Worm (Caenorhabditis elegans) whole organism, young adult: ENCODE measurements around the gene ehbp-1.

Experiments used
- B0035.1 ChIP-seq: sonication (generic microtip); optimal IDR thresholded peaks from 2 replicates; lab custom pipeline; 2016; ENCODE audit warnings: missing genetic modification characterization, mild to moderate bottlenecking, missing compliant biosample characterization, missing genotype, missing genetic modification reagents
- C06A6.2 ChIP-seq: fragments of 200-800 bp; sonication (Bioruptor generic); conservative IDR thresholded peaks from 2 replicates; pipeline ENCODE4 v1.3.6; 2022; ENCODE audit warnings: missing genetic modification characterization, missing compliant biosample characterization
- F22D6.2 ChIP-seq: sonication (generic microtip); optimal IDR thresholded peaks from 2 replicates; lab custom pipeline; 2016; ENCODE audit warnings: mild to moderate bottlenecking, missing genetic modification characterization, missing compliant biosample characterization
- F23B12.7 ChIP-seq: sonication (generic microtip); optimal IDR thresholded peaks from 2 replicates; lab custom pipeline; 2017; ENCODE audit warnings: missing genetic modification characterization, mild to moderate bottlenecking, missing compliant biosample characterization, antibody characterized with exemption, moderate library complexity; ENCODE audit not compliant: insufficient read depth
- F33H1.4 ChIP-seq: fragments of 200-800 bp; sonication (Bioruptor generic); IDR thresholded peaks from 2 replicates; pipeline ENCODE4 v1.3.6; 2022; ENCODE audit warnings: missing genetic modification reagents, missing genetic modification characterization, missing compliant biosample characterization
- F37B4.10 ChIP-seq: fragments of 200-800 bp; sonication (Bioruptor generic); IDR thresholded peaks from 2 replicates; pipeline ENCODE4 v1.3.6; 2022; ENCODE audit warnings: missing genetic modification characterization, missing compliant biosample characterization
- F39B2.1 ChIP-seq: fragments of 200-800 bp; sonication (Bioruptor generic); IDR thresholded peaks from 2 replicates; pipeline ENCODE4 v1.3.6; 2022; ENCODE audit warnings: missing genetic modification reagents, missing genetic modification characterization, missing compliant biosample characterization
- K12H6.12 ChIP-seq: fragments of 200-800 bp; sonication (Bioruptor generic); optimal IDR thresholded peaks from 2 replicates; lab custom pipeline; 2018; ENCODE audit warnings: mild to moderate bottlenecking, missing genetic modification characterization, missing compliant biosample characterization
- T26A5.8 ChIP-seq: sonication (generic microtip); optimal IDR thresholded peaks from 2 replicates; lab custom pipeline; 2016; ENCODE audit warnings: missing genetic modification characterization, missing compliant biosample characterization
- Y53F4B.3 ChIP-seq: fragments of 200-800 bp; sonication (Bioruptor generic); IDR thresholded peaks from 2 replicates; pipeline ENCODE4 v1.3.6; 2022; ENCODE audit warnings: missing genetic modification reagents, missing genetic modification characterization, missing compliant biosample characterization
- Y56A3A.18 ChIP-seq: fragments of 200-800 bp; sonication (Bioruptor generic); IDR thresholded peaks from 2 replicates; pipeline ENCODE4 v1.3.6; 2022; ENCODE audit warnings: missing genetic modification reagents, missing genetic modification characterization, missing compliant biosample characterization
- Y67H2A.10 ChIP-seq: fragments of 200-800 bp; sonication (Bioruptor generic); conservative IDR thresholded peaks from 2 replicates; pipeline ENCODE4 v1.3.6; 2022; ENCODE audit warnings: missing genetic modification reagents, missing genetic modification characterization, missing compliant biosample characterization
- Y95B8A.8 ChIP-seq: fragments of 200-800 bp; sonication (Bioruptor generic); IDR thresholded peaks from 2 replicates; pipeline ENCODE4 v1.3.6; 2022; ENCODE audit warnings: missing genetic modification reagents, missing genetic modification characterization, missing compliant biosample characterization
- attf-3 ChIP-seq: fragments of 200-800 bp; sonication (Bioruptor generic); conservative IDR thresholded peaks from 2 replicates; pipeline ENCODE4 v1.3.6; 2022; ENCODE audit warnings: missing genetic modification reagents, missing genetic modification characterization, missing compliant biosample characterization
- bed-1 ChIP-seq: fragments of 200-800 bp; sonication (Bioruptor generic); IDR thresholded peaks from 2 replicates; pipeline ENCODE4 v1.3.6; 2022; ENCODE audit warnings: missing genetic modification reagents, missing genetic modification characterization, missing compliant biosample characterization
- cebp-2 ChIP-seq: fragments of 200-800 bp; sonication (Bioruptor generic); IDR thresholded peaks from 2 replicates; pipeline ENCODE4 v1.3.6; 2022; ENCODE audit warnings: missing genetic modification characterization, missing compliant biosample characterization
- ceh-100 ChIP-seq: fragments of 200-800 bp; sonication (Bioruptor generic); IDR thresholded peaks from 2 replicates; pipeline ENCODE4 v1.3.6; 2022; ENCODE audit warnings: missing genetic modification reagents, missing genetic modification characterization, missing compliant biosample characterization
- ceh-27 ChIP-seq: fragments of 200-800 bp; sonication (Bioruptor generic); optimal IDR thresholded peaks from 2 replicates; lab custom pipeline; 2018; ENCODE audit warnings: mild to moderate bottlenecking, missing genetic modification characterization, moderate library complexity, missing compliant biosample characterization
- ceh-58 ChIP-seq: fragments of 200-800 bp; sonication (Bioruptor generic); IDR thresholded peaks from 2 replicates; pipeline ENCODE4 v1.3.6; 2022; ENCODE audit warnings: missing genetic modification characterization, missing compliant biosample characterization
- ceh-79 ChIP-seq: sonication (generic microtip); optimal IDR thresholded peaks from 2 replicates; lab custom pipeline; 2017; ENCODE audit warnings: mild to moderate bottlenecking, missing genetic modification characterization, missing compliant biosample characterization
- die-1 ChIP-seq: sonication (generic microtip); optimal IDR thresholded peaks from 2 replicates; lab custom pipeline; 2016; ENCODE audit warnings: missing genotype, mild to moderate bottlenecking, missing genetic modification characterization, missing compliant biosample characterization
- dpff-1 ChIP-seq: sonication (generic microtip); optimal IDR thresholded peaks from 2 replicates; lab custom pipeline; 2017; ENCODE audit warnings: mild to moderate bottlenecking, missing genetic modification characterization, missing compliant biosample characterization
- ekl-4 ChIP-seq: fragments of 200-800 bp; sonication (Bioruptor generic); IDR thresholded peaks from 2 replicates; pipeline ENCODE4 v1.3.6; 2022; ENCODE audit warnings: missing genetic modification reagents, missing genetic modification characterization, missing compliant biosample characterization
- hlh-12 ChIP-seq: sonication (generic microtip); optimal IDR thresholded peaks from 2 replicates; lab custom pipeline; 2016; ENCODE audit warnings: missing genetic modification characterization, missing compliant biosample characterization
- hlh-26 ChIP-seq: fragments of 200-800 bp; sonication (Bioruptor generic); conservative IDR thresholded peaks from 2 replicates; pipeline ENCODE4 v1.3.6; 2022; ENCODE audit warnings: missing genetic modification reagents, missing genetic modification characterization, missing compliant biosample characterization
- hmg-20 ChIP-seq: fragments of 200-800 bp; sonication (Bioruptor generic); IDR thresholded peaks from 2 replicates; pipeline ENCODE4 v1.3.6; 2022; ENCODE audit warnings: missing genetic modification reagents, missing genetic modification characterization, missing compliant biosample characterization
- let-526 ChIP-seq: fragments of 200-800 bp; sonication (Bioruptor generic); IDR thresholded peaks from 2 replicates; pipeline ENCODE4 v1.3.6; 2022; ENCODE audit warnings: missing genetic modification reagents, missing genetic modification characterization, missing compliant biosample characterization
- lin-26 ChIP-seq: fragments of 200-800 bp; sonication (Bioruptor generic); IDR thresholded peaks from 2 replicates; pipeline ENCODE4 v1.3.6; 2022; ENCODE audit warnings: missing genetic modification reagents, missing genetic modification characterization, missing compliant biosample characterization
- lin-40 ChIP-seq: sonication (generic microtip); optimal IDR thresholded peaks from 2 replicates; lab custom pipeline; 2016; ENCODE audit warnings: missing genetic modification characterization, mild to moderate bottlenecking, missing compliant biosample characterization, missing genotype, missing genetic modification reagents
- lsl-1 ChIP-seq: fragments of 200-800 bp; sonication (Bioruptor generic); optimal IDR thresholded peaks from 2 replicates; lab custom pipeline; 2018; ENCODE audit warnings: mild to moderate bottlenecking, missing genetic modification characterization, moderate library complexity, missing compliant biosample characterization
- madf-6 ChIP-seq: fragments of 200-800 bp; sonication (Bioruptor generic); IDR thresholded peaks from 2 replicates; pipeline ENCODE4 v1.3.6; 2022; ENCODE audit warnings: missing genetic modification reagents, missing genetic modification characterization, missing compliant biosample characterization
- mcd-1 ChIP-seq: fragments of 200-800 bp; sonication (Bioruptor generic); IDR thresholded peaks from 2 replicates; pipeline ENCODE4 v1.3.6; 2022; ENCODE audit warnings: missing genetic modification reagents, missing genetic modification characterization, missing compliant biosample characterization
- nhr-120 ChIP-seq: fragments of 200-800 bp; sonication (Bioruptor generic); IDR thresholded peaks from 2 replicates; pipeline ENCODE4 v1.3.6; 2022; ENCODE audit warnings: missing genetic modification characterization, missing compliant biosample characterization
- nhr-80 ChIP-seq: sonication (generic microtip); optimal IDR thresholded peaks from 2 replicates; lab custom pipeline; 2016; ENCODE audit warnings: missing genetic modification characterization, missing compliant biosample characterization
- pbrm-1 ChIP-seq: fragments of 200-800 bp; sonication (Bioruptor generic); IDR thresholded peaks from 2 replicates; pipeline ENCODE4 v1.3.6; 2022; ENCODE audit warnings: missing genetic modification reagents, missing genetic modification characterization, missing compliant biosample characterization
- pha-4 ChIP-seq: fragments of 150-350 bp; sonication (generic microtip); optimal IDR thresholded peaks from 2 replicates; lab custom pipeline; 2014; ENCODE audit warnings: missing biosample characterization, missing genetic modification reagents, missing genetic modification characterization
- rec-8 ChIP-seq, 2 experiments: sonication (generic microtip); optimal IDR thresholded peaks; 2 replicates each; lab custom pipeline; 2016; ENCODE audit warnings: mild to moderate bottlenecking in 2 of 2, missing genetic modification characterization in 2 of 2, missing genetic modification reagents in 2 of 2, missing genotype in 2 of 2, missing biosample characterization in 1 of 2, missing compliant biosample characterization in 1 of 2, moderate library complexity in 1 of 2
- snpc-3.4 ChIP-seq: sonication (generic microtip); optimal IDR thresholded peaks from 2 replicates; lab custom pipeline; 2017; ENCODE audit warnings: missing genetic modification characterization, mild to moderate bottlenecking, missing compliant biosample characterization, antibody characterized with exemption, moderate library complexity, missing genotype, missing genetic modification reagents
- somi-1 ChIP-seq: fragments of 200-800 bp; sonication (Bioruptor generic); optimal IDR thresholded peaks from 2 replicates; lab custom pipeline; 2018; ENCODE audit warnings: mild to moderate bottlenecking, missing genetic modification characterization, missing compliant biosample characterization
- unc-130 ChIP-seq: sonication (generic microtip); optimal IDR thresholded peaks from 2 replicates; lab custom pipeline; 2016; ENCODE audit warnings: missing genetic modification reagents, missing genetic modification characterization, missing compliant biosample characterization
- unc-62 ChIP-seq: fragments of 150-350 bp; optimal IDR thresholded peaks from 2 replicates; lab custom pipeline; 2014; ENCODE audit warnings: missing biosample characterization, missing genetic modification reagents, missing genetic modification characterization
- zfh-2 ChIP-seq: fragments of 200-800 bp; sonication (Bioruptor generic); conservative IDR thresholded peaks from 2 replicates; pipeline ENCODE4 v1.3.6; 2022; ENCODE audit warnings: missing genetic modification reagents, missing genetic modification characterization, missing compliant biosample characterization
- ztf-22 ChIP-seq: fragments of 200-800 bp; sonication (Bioruptor generic); optimal IDR thresholded peaks from 2 replicates; lab custom pipeline; 2018; ENCODE audit warnings: mild to moderate bottlenecking, missing genetic modification characterization, moderate library complexity, missing compliant biosample characterization
- ztf-26 ChIP-seq: sonication (generic microtip); optimal IDR thresholded peaks from 2 replicates; lab custom pipeline; 2017; ENCODE audit warnings: missing genetic modification characterization, missing compliant biosample characterization

Gene ehbp-1

DNA sequence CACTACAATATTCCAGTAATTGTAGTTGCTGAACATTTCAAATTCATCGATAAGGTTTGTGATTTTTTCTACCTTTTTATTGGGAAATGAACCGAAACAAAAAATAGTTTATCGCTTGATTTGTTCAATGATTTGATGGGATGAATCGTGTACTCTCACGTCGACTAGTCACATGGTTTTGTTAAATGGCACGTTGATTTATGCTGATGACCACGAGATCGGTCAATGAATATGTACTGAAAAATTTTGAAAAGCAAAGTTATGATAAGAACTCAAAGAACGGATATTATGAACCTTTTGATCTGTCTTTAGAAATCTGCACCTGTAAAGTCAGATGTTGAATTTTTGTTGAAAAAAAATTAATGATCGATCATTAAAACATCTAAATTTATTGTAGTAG is 34.2 kb upstream of the ehbp-1 start:
- no peak for TF ChIP-seq ceh-79 (tag; lab: Kevin White, UChicago)
- TF ChIP-seq unc-130 = no peak
- no peak for TF ChIP-seq dpff-1 (tag; lab: Kevin White, UChicago)
- no peak for TF ChIP-seq pha-4 (tag; lab: Kevin White, UChicago)
- no peak for TF ChIP-seq F37B4.10
- TF ChIP-seq nhr-120 (GFP tag; lab: Robert Waterston, UW) = no peak
- no peak for TF ChIP-seq cebp-2 (GFP tag; lab: Robert Waterston, UW)
- peak; percentile 78 for TF ChIP-seq somi-1 (GFP tag; lab: Kevin White, UChicago)
- TF ChIP-seq attf-3 = no peak
- TF ChIP-seq lin-26 (GFP tag; lab: Robert Waterston, UW) = peak; percentile 65; the same call in 1 of the 2 replicates
- no peak for TF ChIP-seq ceh-100
- peak; percentile 15 for TF ChIP-seq nhr-80 (tag; lab: Kevin White, UChicago)
- no peak for TF ChIP-seq F23B12.7 (tag; lab: Kevin White, UChicago)
- no peak for TF ChIP-seq zfh-2
- 0 out of 2 replicates have a peak, but pooled peaks have one; percentile 33 for TF ChIP-seq Y56A3A.18 (GFP tag; lab: Robert Waterston, UW)
- TF ChIP-seq ceh-58 (GFP tag; lab: Robert Waterston, UW) = no peak
- no peak for TF ChIP-seq F39B2.1
- no peak for TF ChIP-seq K12H6.12 (tag; lab: Kevin White, UChicago)
- peak; percentile 43; the same call in 1 of the 2 replicates for TF ChIP-seq C06A6.2 (GFP tag; lab: Robert Waterston, UW)
- no peak for TF ChIP-seq hlh-12 (tag; lab: Kevin White, UChicago)
- peak; percentile 82 for TF ChIP-seq F22D6.2
- no peak for TF ChIP-seq unc-62 (GFP tag; lab: Kevin White, UChicago)
- no peak for TF ChIP-seq ceh-27
- TF ChIP-seq T26A5.8 (tag; lab: Kevin White, UChicago) = no peak
- TF ChIP-seq Y95B8A.8 (GFP tag; lab: Robert Waterston, UW) = no peak
- TF ChIP-seq madf-6 (GFP tag; lab: Robert Waterston, UW) = no peak
- peak; percentile 1 for TF ChIP-seq die-1 (tag; lab: Kevin White, UChicago)
- peak; percentile 45 for TF ChIP-seq lin-40
- TF ChIP-seq mcd-1 (GFP tag; lab: Robert Waterston, UW) = no peak
- no peak for TF ChIP-seq pbrm-1 (GFP tag; lab: Robert Waterston, UW)
- no peak for TF ChIP-seq Y67H2A.10 (GFP tag; lab: Robert Waterston, UW)
- TF ChIP-seq ztf-26 (tag; lab: Kevin White, UChicago) = peak; percentile 89

DNA sequence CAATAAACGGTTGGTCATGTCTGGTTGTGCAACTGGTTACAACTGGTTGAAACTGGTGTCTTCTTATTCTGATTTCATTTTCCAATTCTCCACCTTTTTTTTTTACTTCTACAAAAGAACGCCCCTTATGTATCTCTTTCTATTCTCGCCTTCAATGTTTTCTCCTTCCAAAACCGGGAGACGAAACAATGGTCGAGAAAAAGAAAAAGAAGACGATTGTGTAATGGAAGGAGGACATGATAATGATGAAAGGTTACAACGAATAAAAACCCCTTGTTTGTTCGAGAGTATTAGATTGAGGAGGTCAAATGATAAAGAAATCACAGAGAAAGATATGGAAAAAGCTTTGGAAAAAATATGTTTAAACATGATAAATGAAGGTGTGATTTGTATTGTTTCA is 31.6 kb upstream of the ehbp-1 start, which contains the start of gene C50F4.8:
C50F4.8 (minus strand) TSS at position 28 of the 400 bp plus-strand sequence.
- TF ChIP-seq nhr-80 (tag; lab: Kevin White, UChicago) = no peak
- TF ChIP-seq lsl-1 (GFP tag; lab: Kevin White, UChicago) = no peak
- TF ChIP-seq rec-8 (tag; optimal IDR thresholded peaks at IDR 0.05; lab: Kevin White, UChicago) = no peak
- no peak for TF ChIP-seq F33H1.4
- no peak for TF ChIP-seq ceh-58 (GFP tag; lab: Robert Waterston, UW)
- no peak for TF ChIP-seq ceh-79 (tag; lab: Kevin White, UChicago)
- no peak for TF ChIP-seq bed-1 (GFP tag; lab: Robert Waterston, UW)
- TF ChIP-seq Y53F4B.3 (GFP tag; lab: Robert Waterston, UW) = no peak
- TF ChIP-seq B0035.1 (tag; lab: Kevin White, UChicago) = no peak
- no peak for TF ChIP-seq hmg-20 (GFP tag; lab: Robert Waterston, UW)
- TF ChIP-seq ztf-22 = no peak
- TF ChIP-seq snpc-3.4 (tag; lab: Kevin White, UChicago) = no peak
- TF ChIP-seq ekl-4 = no peak
- TF ChIP-seq hlh-26 = no peak
- TF ChIP-seq let-526 = no peak
